Worm (Caenorhabditis elegans): ENCODE measurements around the gene sec-22.

DNA sequence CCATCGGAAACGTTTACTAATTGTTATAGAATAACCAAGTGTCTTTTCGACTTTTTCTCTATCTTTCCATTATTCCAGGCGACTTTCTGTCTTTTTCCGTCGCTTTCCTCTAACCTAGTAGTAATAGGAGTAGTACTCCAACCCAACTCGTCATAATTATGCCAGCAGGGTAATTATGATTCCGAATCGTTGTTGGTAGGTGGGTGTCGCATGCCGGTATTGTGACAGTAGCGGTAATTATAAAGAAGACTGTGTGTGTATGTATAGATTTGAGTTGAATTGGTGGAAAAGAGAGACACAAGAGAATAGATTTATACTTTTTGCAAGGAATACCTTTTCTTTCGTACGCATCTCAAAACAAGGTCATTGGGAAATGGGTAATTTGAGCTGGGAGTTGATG is 30.3 kb upstream of the sec-22 start:
- no peak for TF ChIP-seq pag-3 (tag; optimal IDR thresholded peaks at IDR 0.05; ENCODE audit: borderline replicate concordance)
- no peak for TF ChIP-seq ets-4 (tag; optimal IDR thresholded peaks at IDR 0.05)
- no peak for TF ChIP-seq ttx-3 (tag; optimal IDR thresholded peaks at IDR 0.05)
- no peak for TF ChIP-seq hlh-6 (tag; optimal IDR thresholded peaks at IDR 0.05)
- no peak for TF ChIP-seq ceh-6 (GFP tag; optimal IDR thresholded peaks at IDR 0.05)
- TF ChIP-seq C08G9.2 (tag; optimal IDR thresholded peaks at IDR 0.05), result no peak
- peak; percentile 77 for TF ChIP-seq ceh-31 (tag; optimal IDR thresholded peaks at IDR 0.05)
- no peak for TF ChIP-seq hlh-8 (tag; optimal IDR thresholded peaks at IDR 0.05)
- TF ChIP-seq dmd-4 (tag; optimal IDR thresholded peaks at IDR 0.05; ENCODE audit: borderline replicate concordance), result no peak
- TF ChIP-seq ceh-9 (tag; optimal IDR thresholded peaks at IDR 0.05), result no peak
- TF ChIP-seq ref-2 (tag; optimal IDR thresholded peaks at IDR 0.05), result no peak
- TF ChIP-seq odd-2 (tag; optimal IDR thresholded peaks at IDR 0.05), result no peak
- TF ChIP-seq ztf-16 (tag; optimal IDR thresholded peaks at IDR 0.05), result no peak
- no peak for TF ChIP-seq unc-86 (tag; optimal IDR thresholded peaks at IDR 0.05)
